Worm (Caenorhabditis elegans): ENCODE results near the gene idpp-16.
A peak's percentile ranks its signal among the peaks of the same experiment; 100 is the strongest.

DNA sequence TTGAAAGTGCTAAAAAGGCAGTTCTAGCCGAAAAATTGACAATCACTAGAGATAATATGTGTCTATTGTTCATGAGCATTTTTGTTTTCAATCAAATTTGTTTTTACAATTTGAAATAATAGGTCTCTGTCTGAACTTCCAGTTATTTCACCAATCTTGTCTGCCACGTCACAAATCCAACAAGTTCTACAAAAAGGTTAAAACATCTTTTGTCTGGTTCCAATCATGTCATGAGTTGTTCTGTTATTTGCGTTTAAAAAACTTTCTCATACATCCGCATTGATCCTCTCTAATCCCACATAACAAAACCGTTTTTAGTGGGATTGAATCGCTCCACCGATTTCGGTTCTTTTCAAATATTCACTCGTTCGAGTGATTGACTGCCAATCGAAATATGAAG, 5.5 kb downstream of the idpp-16 start, which contains the start of gene F35B12.9:
- TF ChIP-seq ces-1 (GFP tag; optimal IDR thresholded peaks at IDR 0.05), result no peak
- TF ChIP-seq nhr-11 (tag; optimal IDR thresholded peaks at IDR 0.05), result no peak
- no peak for TF ChIP-seq ceh-88 (GFP tag; IDR thresholded peaks at IDR 0.05)
- TF ChIP-seq elt-3 (tag; optimal IDR thresholded peaks at IDR 0.05), result no peak
- no peak for TF ChIP-seq efl-1 (optimal IDR thresholded peaks at IDR 0.05)
- TF ChIP-seq efl-1 (GFP tag; optimal IDR thresholded peaks at IDR 0.05 in 1 of 2), result peak in 1 of 2 experiments; percentile 60
- TF ChIP-seq hlh-17 (GFP tag; optimal IDR thresholded peaks at IDR 0.05; ENCODE audit: borderline replicate concordance), result no peak
- no peak for TF ChIP-seq aha-1 (tag; optimal IDR thresholded peaks at IDR 0.05)

Measured in whole organism, L1 larva.